Fruit fly (Drosophila melanogaster): ENCODE data around the gene hzg.

The hzg gene

dm6 chr3L:16024276-16025019 is 19.9 kb upstream of the hzg start (continued):
- TF ChIP-seq cg (GFP tag; optimal IDR thresholded peaks at IDR 0.05), result no peak
- TF ChIP-seq CG32532 (GFP tag; IDR thresholded peaks at IDR 0.05), result no peak
- TF ChIP-seq CG30403 (GFP tag; optimal IDR thresholded peaks at IDR 0.05), result peak; percentile 17
- TF ChIP-seq zen (tag; optimal IDR thresholded peaks at IDR 0.05), result no peak
- TF ChIP-seq ap (GFP tag; IDR thresholded peaks at IDR 0.05), result no peak
- TF ChIP-seq sr (GFP tag; IDR thresholded peaks at IDR 0.05), result no peak
- no peak for TF ChIP-seq repo (GFP tag; optimal IDR thresholded peaks at IDR 0.05)
- TF ChIP-seq NfI (GFP tag; optimal IDR thresholded peaks at IDR 0.05), result no peak
- TF ChIP-seq sna (GFP tag; IDR thresholded peaks at IDR 0.05; ENCODE audit: partially characterized antibody), result no peak
- TF ChIP-seq CG17328 (GFP tag; IDR thresholded peaks at IDR 0.05), result no peak
- TF ChIP-seq CG10147 (GFP tag; optimal IDR thresholded peaks at IDR 0.05), result no peak
- no peak for TF ChIP-seq wdn (GFP tag; IDR thresholded peaks at IDR 0.05)
- no peak for TF ChIP-seq Mad (GFP tag; optimal IDR thresholded peaks at IDR 0.05)
- TF ChIP-seq CG14860 (GFP tag; IDR thresholded peaks at IDR 0.05; ENCODE audit: partially characterized antibody), result no peak
- peak; percentile 24 for TF ChIP-seq CG17829 (tag; optimal IDR thresholded peaks at IDR 0.05)
- no peak for TF ChIP-seq slou (GFP tag; optimal IDR thresholded peaks at IDR 0.05)
- TF ChIP-seq CG15601 (tag; optimal IDR thresholded peaks at IDR 0.05), result no peak
- peak; percentile 31 for TF ChIP-seq Sox100B (GFP tag; optimal IDR thresholded peaks at IDR 0.05)
- no peak for TF ChIP-seq CG2199 (GFP tag; IDR thresholded peaks at IDR 0.05)
- no peak for TF ChIP-seq Ada2b (GFP tag; IDR thresholded peaks at IDR 0.05)
- peak; percentile 56 for TF ChIP-seq CG17361 (GFP tag; IDR thresholded peaks at IDR 0.05)
- TF ChIP-seq Aef1 (GFP tag; IDR thresholded peaks at IDR 0.05), result no peak
- TF ChIP-seq CG4360 (GFP tag; IDR thresholded peaks at IDR 0.05), result no peak
- no peak for TF ChIP-seq Taf1 (GFP tag; IDR thresholded peaks at IDR 0.05)
- no peak for TF ChIP-seq sd (tag; optimal IDR thresholded peaks at IDR 0.05)
- no peak for TF ChIP-seq CG12104 (GFP tag; optimal IDR thresholded peaks at IDR 0.05)
- no peak for TF ChIP-seq scrt (GFP tag; optimal IDR thresholded peaks at IDR 0.05)
- TF ChIP-seq nerfin-1 (tag; optimal IDR thresholded peaks at IDR 0.05), result no peak
- no peak for TF ChIP-seq cato (GFP tag; optimal IDR thresholded peaks at IDR 0.05; ENCODE audit: borderline replicate concordance)
- no peak for TF ChIP-seq zf30C (GFP tag; optimal IDR thresholded peaks at IDR 0.05)
- TF ChIP-seq CG16779 (GFP tag; IDR thresholded peaks at IDR 0.05), result no peak
- TF ChIP-seq dm (GFP tag; optimal IDR thresholded peaks at IDR 0.05), result no peak
- TF ChIP-seq gem (tag; optimal IDR thresholded peaks at IDR 0.05), result peak; percentile 46
- TF ChIP-seq sqz (GFP tag; optimal IDR thresholded peaks at IDR 0.05), result no peak
- no peak for TF ChIP-seq ara (GFP tag; IDR thresholded peaks at IDR 0.05)
- no peak for TF ChIP-seq Doc3 (GFP tag; IDR thresholded peaks at IDR 0.05; ENCODE audit: partially characterized antibody)
- TF ChIP-seq CG7357 (GFP tag; IDR thresholded peaks at IDR 0.05), result no peak
- TF ChIP-seq CG6689 (GFP tag; IDR thresholded peaks at IDR 0.05), result 0 out of 2 replicates have a peak, but pooled peaks have one; percentile 17
- no peak for TF ChIP-seq tup (GFP tag; optimal IDR thresholded peaks at IDR 0.05)
- no peak for TF ChIP-seq Hand (GFP tag; optimal IDR thresholded peaks at IDR 0.05)
- peak; percentile 20 for TF ChIP-seq CG10267 (tag; optimal IDR thresholded peaks at IDR 0.05)
- TF ChIP-seq exex (tag; optimal IDR thresholded peaks at IDR 0.05), result no peak
- TF ChIP-seq CG6654 (GFP tag; optimal IDR thresholded peaks at IDR 0.05), result no peak
- no peak for TF ChIP-seq ssp (GFP tag; IDR thresholded peaks at IDR 0.05)
- no peak for TF ChIP-seq grn (GFP tag; optimal IDR thresholded peaks at IDR 0.05)
- TF ChIP-seq stc (GFP tag; IDR thresholded peaks at IDR 0.05), result no peak
- TF ChIP-seq gfzf (GFP tag; optimal IDR thresholded peaks at IDR 0.05), result no peak
- no peak for TF ChIP-seq Nf-YA (GFP tag; IDR thresholded peaks at IDR 0.05)
- no peak for TF ChIP-seq dati (GFP tag; IDR thresholded peaks at IDR 0.05)
- TF ChIP-seq hbn (GFP tag; IDR thresholded peaks at IDR 0.05; ENCODE audit: partially characterized antibody), result no peak
